Fruit fly (Drosophila melanogaster): ENCODE results near the gene CG6136.

dm6 chr3R:15328083-15328779 lies 43.8 kb downstream of the CG6136 start, which contains the start of the genes CG6236 and ea:
- TF ChIP-seq Hr4 (GFP tag; optimal IDR thresholded peaks at IDR 0.05), result no peak
- no peak for TF ChIP-seq Eip78C (GFP tag)

All from whole organism, prepupa.